Worm (Caenorhabditis elegans): ENCODE results near the gene cmk-1.

DNA sequence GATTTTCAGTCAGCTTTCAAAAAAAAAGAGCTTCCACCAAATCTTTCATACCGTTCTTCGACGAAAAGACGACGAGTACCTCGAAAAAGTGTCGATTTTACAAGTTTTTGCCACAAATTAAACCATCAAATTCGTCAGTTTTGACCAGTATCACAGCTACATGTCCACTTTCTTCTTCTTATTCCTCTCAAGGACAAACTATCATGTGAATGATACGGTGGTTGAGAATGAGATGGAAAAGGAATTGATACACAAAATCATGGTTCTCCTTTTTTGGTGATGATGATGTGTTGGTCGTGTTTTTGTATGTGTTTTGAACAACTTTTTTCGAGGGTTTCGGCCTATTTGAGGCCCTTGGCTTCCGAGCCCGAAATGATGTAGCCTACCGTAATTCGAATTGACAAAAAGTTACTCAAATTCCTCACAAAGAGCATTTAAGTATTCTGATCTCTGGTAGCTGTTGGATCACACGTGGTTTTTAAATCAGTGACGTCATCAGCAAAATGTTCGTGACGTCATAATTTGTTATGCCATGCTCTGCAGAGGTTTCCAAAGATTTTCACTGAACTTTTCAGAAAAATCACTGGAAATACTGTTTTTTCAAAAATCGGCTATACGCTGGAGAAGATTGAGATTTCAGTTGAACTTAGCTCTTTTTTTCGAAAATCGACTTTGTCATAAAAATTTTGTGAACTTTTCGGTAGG is 43.8 kb downstream of the cmk-1 start:
- no peak for TF ChIP-seq unc-62 (GFP tag; optimal IDR thresholded peaks at IDR 0.05)
- no peak for TF ChIP-seq nhr-77 (tag; optimal IDR thresholded peaks at IDR 0.05)
- no peak for TF ChIP-seq lin-15B (tag; optimal IDR thresholded peaks at IDR 0.05)
